Worm (Caenorhabditis elegans) whole organism, L2 larva: Measurements from ENCODE around the gene mfsd-8.

Source experiments
- C34F6.9 ChIP-seq: fragments of 150-350 bp; optimal IDR thresholded peaks from 2 replicates; lab custom pipeline; 2014; ENCODE audit warnings: missing biosample characterization, missing genetic modification characterization
- F13H6.1 ChIP-seq: sonication (generic microtip); optimal IDR thresholded peaks from 2 replicates; lab custom pipeline; 2016; ENCODE audit warnings: missing genetic modification characterization, missing compliant biosample characterization
- R02D3.7 ChIP-seq: fragments of 150-350 bp; optimal IDR thresholded peaks from 2 replicates; lab custom pipeline; 2014; ENCODE audit warnings: missing biosample characterization, missing genetic modification characterization
- ZK546.5 ChIP-seq: sonication (generic microtip); optimal IDR thresholded peaks from 2 replicates; lab custom pipeline; 2017; ENCODE audit warnings: missing biosample characterization, missing genetic modification characterization
- alr-1 ChIP-seq: fragments of 150-350 bp; optimal IDR thresholded peaks from 2 replicates; lab custom pipeline; 2014; ENCODE audit warnings: missing biosample characterization, missing genetic modification characterization
- aly-2 ChIP-seq: fragments of 150-350 bp; optimal IDR thresholded peaks from 2 replicates; lab custom pipeline; 2014; ENCODE audit warnings: missing biosample characterization, missing genetic modification characterization
- ama-1 ChIP-seq: fragments of 150-350 bp; optimal IDR thresholded peaks from 2 replicates; lab custom pipeline; 2018; ENCODE audit warnings: inconsistent platforms
- blmp-1 ChIP-seq: sonication (generic microtip); optimal IDR thresholded peaks from 2 replicates; lab custom pipeline; 2017; ENCODE audit warnings: missing genetic modification characterization, mild to moderate bottlenecking, missing compliant biosample characterization, antibody characterized with exemption, moderate library complexity; ENCODE audit not compliant: insufficient read depth
- ceh-16 ChIP-seq: fragments of 150-350 bp; optimal IDR thresholded peaks from 2 replicates; lab custom pipeline; 2014; ENCODE audit warnings: missing biosample characterization, missing genetic modification characterization
- ceh-82 ChIP-seq: fragments of 150-350 bp; optimal IDR thresholded peaks from 2 replicates; lab custom pipeline; 2014; ENCODE audit warnings: missing biosample characterization, missing genetic modification characterization
- crh-2 ChIP-seq: sonication (generic microtip); optimal IDR thresholded peaks from 2 replicates; lab custom pipeline; 2017; ENCODE audit warnings: missing biosample characterization, missing genetic modification characterization
- dmd-4 ChIP-seq: sonication (generic microtip); optimal IDR thresholded peaks from 2 replicates; lab custom pipeline; 2017; ENCODE audit warnings: missing biosample characterization, missing genetic modification characterization
- fos-1 ChIP-seq: fragments of 150-350 bp; optimal IDR thresholded peaks from 2 replicates; lab custom pipeline; 2014; ENCODE audit warnings: missing biosample characterization, missing genetic modification characterization
- gmeb-1 ChIP-seq: fragments of 150-350 bp; optimal IDR thresholded peaks from 2 replicates; lab custom pipeline; 2014; ENCODE audit warnings: missing biosample characterization, missing genetic modification characterization
- lin-11 ChIP-seq: fragments of 150-350 bp; sonication (generic microtip); optimal IDR thresholded peaks from 2 replicates; lab custom pipeline; 2014; ENCODE audit warnings: missing biosample characterization, missing genetic modification characterization, inconsistent platforms, mixed read lengths
- lin-13 ChIP-seq: fragments of 150-350 bp; optimal IDR thresholded peaks from 2 replicates; lab custom pipeline; 2014; ENCODE audit warnings: missing biosample characterization, missing genetic modification reagents, missing genetic modification characterization
- lin-39 ChIP-seq: fragments of 150-350 bp; optimal IDR thresholded peaks from 2 replicates; lab custom pipeline; 2014; ENCODE audit warnings: missing biosample characterization, missing genetic modification reagents, missing genetic modification characterization
- lsy-2 ChIP-seq, 2 experiments: fragments of 150-350 bp in 1 of 2; sonication (generic microtip) in 1 of 2; optimal IDR thresholded peaks; 2 replicates each; lab custom pipeline; 2014 to 2017; ENCODE audit warnings: missing biosample characterization in 2 of 2, missing genetic modification characterization in 2 of 2
- mab-5 ChIP-seq: fragments of 150-350 bp; optimal IDR thresholded peaks from 2 replicates; lab custom pipeline; 2014; ENCODE audit warnings: missing biosample characterization, missing genetic modification characterization
- mbf-1 ChIP-seq: sonication (generic microtip); optimal IDR thresholded peaks from 2 replicates; lab custom pipeline; 2017; ENCODE audit warnings: missing biosample characterization, missing genetic modification characterization
- mdl-1 ChIP-seq, 2 experiments: fragments of 150-350 bp in 1 of 2; sonication (generic microtip) in 1 of 2; optimal IDR thresholded peaks; 2 replicates each; lab custom pipeline; 2017; ENCODE audit warnings: missing biosample characterization in 2 of 2, missing genetic modification characterization in 2 of 2
- nhr-10 ChIP-seq: sonication (generic microtip); optimal IDR thresholded peaks from 2 replicates; lab custom pipeline; 2017; ENCODE audit warnings: missing biosample characterization, missing genetic modification characterization
- nhr-12 ChIP-seq: fragments of 150-350 bp; optimal IDR thresholded peaks from 2 replicates; lab custom pipeline; 2014; ENCODE audit warnings: missing biosample characterization, missing genetic modification characterization
- nhr-129 ChIP-seq: fragments of 150-350 bp; optimal IDR thresholded peaks from 2 replicates; lab custom pipeline; 2014; ENCODE audit warnings: missing biosample characterization, missing genetic modification characterization
- nhr-21 ChIP-seq: fragments of 150-350 bp; optimal IDR thresholded peaks from 2 replicates; lab custom pipeline; 2014; ENCODE audit warnings: missing biosample characterization, missing genetic modification characterization
- nhr-23 ChIP-seq: fragments of 150-350 bp; optimal IDR thresholded peaks from 2 replicates; lab custom pipeline; 2014; ENCODE audit warnings: missing biosample characterization, missing genetic modification reagents, missing genetic modification characterization
- nhr-237 ChIP-seq: fragments of 150-350 bp; optimal IDR thresholded peaks from 2 replicates; lab custom pipeline; 2014; ENCODE audit warnings: missing biosample characterization, missing genetic modification characterization
- nhr-25 ChIP-seq: fragments of 150-350 bp; sonication (generic microtip); optimal IDR thresholded peaks from 3 replicates; lab custom pipeline; 2014; ENCODE audit warnings: missing biosample characterization, missing genetic modification characterization
- nhr-6 ChIP-seq: fragments of 150-350 bp; optimal IDR thresholded peaks from 2 replicates; lab custom pipeline; 2014; ENCODE audit warnings: missing biosample characterization, missing genetic modification characterization
- sem-4 ChIP-seq: fragments of 150-350 bp; optimal IDR thresholded peaks from 2 replicates; lab custom pipeline; 2014; ENCODE audit warnings: missing biosample characterization, missing genetic modification reagents, missing genetic modification characterization
- sma-3 ChIP-seq: sonication (generic microtip); optimal IDR thresholded peaks from 2 replicates; lab custom pipeline; 2016; ENCODE audit warnings: missing genetic modification reagents, missing genetic modification characterization, missing compliant biosample characterization
- snpc-4 ChIP-seq: fragments of 150-350 bp; optimal IDR thresholded peaks from 2 replicates; lab custom pipeline; 2014; ENCODE audit warnings: missing biosample characterization, missing genetic modification characterization
- unc-55 ChIP-seq: fragments of 150-350 bp; sonication (generic microtip); optimal IDR thresholded peaks from 3 replicates; lab custom pipeline; 2014; ENCODE audit warnings: missing biosample characterization, missing genetic modification reagents, missing genetic modification characterization
- unc-62 ChIP-seq: fragments of 150-350 bp; optimal IDR thresholded peaks from 2 replicates; lab custom pipeline; 2014; ENCODE audit warnings: missing biosample characterization, missing genetic modification reagents, missing genetic modification characterization
- zag-1 ChIP-seq: fragments of 150-350 bp; optimal IDR thresholded peaks from 2 replicates; lab custom pipeline; 2014; ENCODE audit warnings: missing biosample characterization, missing genetic modification characterization
- ztf-11 ChIP-seq: sonication (generic microtip); optimal IDR thresholded peaks from 2 replicates; lab custom pipeline; 2017; ENCODE audit warnings: missing biosample characterization, missing genetic modification characterization
- ztf-4 ChIP-seq: fragments of 150-350 bp; optimal IDR thresholded peaks from 2 replicates; lab custom pipeline; 2014; ENCODE audit warnings: missing biosample characterization, missing genetic modification characterization

The mfsd-8 gene

ce11 chrIII:3321145-3321544, 39.0 kb downstream of the mfsd-8 start, which contains the start of gene Y53G8AR.9:
Gene Y53G8AR.9, minus strand, starts transcription at chrIII:3321245.
- TF ChIP-seq unc-62 (GFP tag; lab: Kevin White, UChicago) (no peak), ceh-82 (tag; lab: Kevin White, UChicago) (no peak), ZK546.5 (tag; lab: Kevin White, UChicago) (no peak), fos-1 (tag; lab: Kevin White, UChicago) (no peak), R02D3.7 (tag; lab: Kevin White, UChicago) (no peak), nhr-6 (tag; lab: Kevin White, UChicago) (no peak), lin-39 (no peak), aly-2 (tag; lab: Kevin White, UChicago) (no peak), nhr-237 (tag; lab: Kevin White, UChicago) (no peak), nhr-23 (no peak), mab-5 (tag; lab: Kevin White, UChicago) (no peak), alr-1 (tag; lab: Kevin White, UChicago) (no peak), lin-13 (GFP tag; lab: Kevin White, UChicago) (no peak), mdl-1 (tag; optimal IDR thresholded peaks at IDR 0.05; lab: Kevin White, UChicago) (no peak), nhr-21 (tag; lab: Kevin White, UChicago) (no peak), ama-1 (no peak)

ce11 chrIII:3322317-3323010, 40.4 kb downstream of the mfsd-8 start, which contains the start of gene phf-15:
Gene phf-15, plus strand, starts transcription at chrIII:3322853.
- peak in 1 of 2 experiments; percentile 30 for TF ChIP-seq lsy-2 (tag; optimal IDR thresholded peaks at IDR 0.05; lab: Kevin White, UChicago)
- TF ChIP-seq lin-39: no peak
- peak; percentile 29 for TF ChIP-seq crh-2 (tag; lab: Kevin White, UChicago)

- TF ChIP-seq sma-3 (GFP tag; lab: Kevin White, UChicago) (peak; percentile 35), crh-2 (tag; lab: Kevin White, UChicago) (peak; percentile 42), R02D3.7 (tag; lab: Kevin White, UChicago) (no peak), ZK546.5 (tag; lab: Kevin White, UChicago) (no peak), ceh-16 (no peak), F13H6.1 (tag; lab: Kevin White, UChicago) (peak; percentile 22), nhr-25 (peak; percentile 56), lin-11 (tag; lab: Kevin White, UChicago) (no peak), nhr-10 (no peak), mbf-1 (no peak), nhr-129 (tag; lab: Kevin White, UChicago) (peak; percentile 93), blmp-1 (tag; lab: Kevin White, UChicago) (no peak), fos-1 (tag; lab: Kevin White, UChicago) (peak; percentile 43), lin-13 (GFP tag; lab: Kevin White, UChicago) (peak; percentile 54), ztf-11 (tag; lab: Kevin White, UChicago) (no peak), nhr-237 (tag; lab: Kevin White, UChicago) (no peak), zag-1 (tag; lab: Kevin White, UChicago) (no peak), C34F6.9 (peak; percentile 80), snpc-4 (tag; lab: Kevin White, UChicago) (peak; percentile 21), ama-1 (peak; percentile 44), nhr-12 (tag; lab: Kevin White, UChicago) (no peak), nhr-6 (tag; lab: Kevin White, UChicago) (peak; percentile 65), unc-55 (GFP tag; lab: Kevin White, UChicago) (peak; percentile 80), ztf-4 (no peak), lsy-2 (tag; optimal IDR thresholded peaks at IDR 0.05; lab: Kevin White, UChicago) (peak; percentile 69 to 91), dmd-4 (tag; lab: Kevin White, UChicago) (no peak), lin-39 (no peak), mdl-1 (tag; optimal IDR thresholded peaks at IDR 0.05; lab: Kevin White, UChicago) (no peak), sem-4 (tag; lab: Kevin White, UChicago) (no peak), gmeb-1 (tag; lab: Kevin White, UChicago) (peak; percentile 69)
- TF ChIP-seq, all 48 proteins: peak for 14
These were observed 41.8 kb downstream of the mfsd-8 start for ce11 chrIII:3323906-3324305.
